Worm (Caenorhabditis elegans) whole organism, midembryonic: ENCODE measurements around the gene Y53G8AL.1.

Experiments
- T22C8.4 ChIP-seq: fragments of 200-800 bp; sonication (Bioruptor generic); IDR thresholded peaks from 2 replicates; pipeline ENCODE4 v1.3.6; 2022; ENCODE audit warnings: missing genetic modification characterization, missing compliant biosample characterization
- cog-1 ChIP-seq: sonication (generic microtip); optimal IDR thresholded peaks from 2 replicates; lab custom pipeline; 2016; ENCODE audit warnings: missing genetic modification characterization, missing compliant biosample characterization
- flt-1 ChIP-seq: fragments of 200-800 bp; sonication (Bioruptor generic); IDR thresholded peaks from 2 replicates; pipeline ENCODE4 v1.3.6; 2022; ENCODE audit warnings: missing genetic modification characterization, missing compliant biosample characterization
- klf-2 ChIP-seq: fragments of 200-800 bp; sonication (Bioruptor generic); conservative IDR thresholded peaks from 2 replicates; pipeline ENCODE4 v1.3.6; 2022; ENCODE audit warnings: missing genetic modification reagents, missing genetic modification characterization, missing compliant biosample characterization
- ref-1 ChIP-seq: fragments of 200-800 bp; sonication (Bioruptor generic); conservative IDR thresholded peaks from 2 replicates; pipeline ENCODE4 v1.3.6; 2022; ENCODE audit warnings: missing genetic modification reagents, missing genetic modification characterization, missing compliant biosample characterization
- tab-1 ChIP-seq: fragments of 200-800 bp; sonication (Bioruptor generic); IDR thresholded peaks from 2 replicates; pipeline ENCODE4 v1.3.6; 2022; ENCODE audit warnings: missing genetic modification characterization, missing compliant biosample characterization
- ztf-23 ChIP-seq: fragments of 200-800 bp; sonication (Bioruptor generic); IDR thresholded peaks from 2 replicates; pipeline ENCODE4 v1.3.6; 2022; ENCODE audit warnings: missing genetic modification reagents, missing genetic modification characterization, missing compliant biosample characterization
- ztf-29 ChIP-seq: fragments of 200-800 bp; sonication (Bioruptor generic); IDR thresholded peaks from 2 replicates; pipeline ENCODE4 v1.3.6; 2022; ENCODE audit warnings: missing genetic modification reagents, missing genetic modification characterization, missing compliant biosample characterization

DNA sequence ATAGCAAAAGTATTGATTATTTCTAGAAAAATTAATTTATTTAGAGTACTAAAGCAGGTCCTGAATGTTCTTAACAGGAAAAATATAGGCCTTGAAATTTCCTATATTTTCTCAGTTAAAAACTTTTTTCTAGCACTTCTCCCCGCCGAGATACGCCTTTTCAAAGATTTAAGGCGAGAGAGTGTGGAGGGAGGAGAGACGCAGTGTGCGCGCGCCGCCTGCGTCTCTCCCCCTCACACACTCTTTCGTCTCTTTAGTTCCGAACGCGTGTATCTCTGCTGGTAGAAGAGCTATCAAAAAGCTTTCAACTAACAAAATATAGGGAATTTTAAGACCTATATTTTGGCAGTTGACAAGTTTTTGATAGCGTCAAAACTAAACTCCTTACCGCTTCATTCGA lies 35.0 kb upstream of the Y53G8AL.1 start:
- TF ChIP-seq ztf-23 (GFP tag; lab: Robert Waterston, UW) (no peak), tab-1 (GFP tag; lab: Robert Waterston, UW) (no peak), flt-1 (GFP tag; lab: Robert Waterston, UW) (no peak), ref-1 (GFP tag; lab: Robert Waterston, UW) (no peak), ztf-29 (no peak), klf-2 (no peak), cog-1 (tag; lab: Kevin White, UChicago) (no peak), T22C8.4 (GFP tag; lab: Robert Waterston, UW) (no peak)
